Fruit fly (Drosophila melanogaster) whole organism, wandering third instar larva: ENCODE measurements around the gene CG17746.
A peak's percentile ranks its signal among the peaks of the same experiment; 100 is the strongest.

ENCODE experiments used
- CG9705 ChIP-seq: fragments of 200-800 bp; sonication (Bioruptor generic); optimal IDR thresholded peaks from 2 replicates; lab custom pipeline; 2018; ENCODE audit warnings: missing biosample characterization, mild to moderate bottlenecking, missing genetic modification characterization
- Dif ChIP-seq: fragments of 200-275, 200-300 bp; sonication (Bioruptor generic); optimal IDR thresholded peaks from 2 replicates; lab custom pipeline; 2018; ENCODE audit warnings: missing biosample characterization, missing genetic modification characterization; ENCODE audit not compliant: partially characterized antibody
- Mio ChIP-seq: sonication (Bioruptor generic); optimal IDR thresholded peaks from 2 replicates; lab custom pipeline; 2016; ENCODE audit warnings: missing biosample characterization, missing genetic modification characterization
- Rel ChIP-seq, 2 experiments: fragments of 200-800 bp; sonication (Bioruptor generic) in 1 of 2; optimal IDR thresholded peaks; 2 replicates in 1 of 2; 3 replicates in 1 of 2; lab custom pipeline; 2016 to 2019; ENCODE audit warnings: mild to moderate bottlenecking in 2 of 2, missing biosample characterization in 2 of 2, missing genetic modification characterization in 2 of 2, moderate library complexity in 1 of 2
- dl ChIP-seq, 2 experiments: fragments of 175-275, 200-275 bp in 1 of 2; fragments of 200-275 bp in 1 of 2; sonication (Bioruptor generic); optimal IDR thresholded peaks; lab custom pipeline; 2018; ENCODE audit warnings: mild to moderate bottlenecking in 2 of 2, missing biosample characterization in 2 of 2, missing genetic modification characterization in 2 of 2, moderate library complexity in 2 of 2; ENCODE audit not compliant: partially characterized antibody in 2 of 2, insufficient read depth in 1 of 2
- pan ChIP-seq: fragments of >200 bp; optimal IDR thresholded peaks from 2 replicates; lab custom pipeline; 2017
- psq ChIP-seq: fragments of 200-800 bp; sonication (Bioruptor generic); optimal IDR thresholded peaks from 3 replicates; lab custom pipeline; 2017; ENCODE audit warnings: missing biosample characterization, mild to moderate bottlenecking, missing genetic modification characterization, moderate library complexity
- sv ChIP-seq: fragments of 200-800 bp; sonication (Bioruptor generic); optimal IDR thresholded peaks from 3 replicates; lab custom pipeline; 2016; ENCODE audit warnings: missing biosample characterization, missing genetic modification characterization
- usp ChIP-seq: fragments of >200 bp; optimal IDR thresholded peaks from 2 replicates; lab custom pipeline; 2017; ENCODE audit warnings: missing biosample characterization, missing genetic modification characterization

DNA sequence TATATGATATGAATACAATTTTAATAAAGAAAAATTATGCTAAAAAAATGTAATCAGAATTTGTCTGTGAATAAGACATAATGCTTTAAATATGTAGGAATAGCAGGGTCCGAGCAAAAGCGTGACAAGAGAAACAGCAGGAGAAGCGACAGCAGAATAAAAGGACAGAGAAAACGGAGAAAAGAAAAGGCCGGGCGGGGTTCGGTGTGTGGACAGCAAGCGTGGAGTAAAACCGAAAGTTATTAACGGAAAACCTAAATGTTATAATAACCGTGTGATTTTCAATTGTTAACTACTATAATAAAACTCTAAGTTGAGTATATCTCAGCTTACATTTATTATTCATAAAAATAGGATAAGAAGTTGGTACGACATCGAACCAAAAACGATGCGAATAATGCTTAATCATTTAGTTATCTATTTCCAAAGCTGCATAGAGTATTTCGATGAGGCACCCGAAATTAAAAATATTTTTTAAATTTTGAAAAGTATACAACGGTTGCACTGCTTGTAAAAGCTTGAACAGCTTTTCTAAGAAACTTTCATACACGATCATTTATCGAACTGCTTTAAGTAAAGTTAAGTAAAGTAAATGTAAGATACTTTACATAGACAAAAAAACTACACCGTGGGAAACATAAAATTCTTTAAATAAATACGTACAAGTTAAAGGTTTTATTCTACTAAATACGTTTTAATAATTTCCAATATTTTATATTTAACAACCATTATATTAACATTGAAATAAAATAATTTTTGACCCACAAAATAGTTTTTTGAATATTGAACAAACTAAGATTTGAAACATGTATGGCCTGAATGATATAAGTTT is 12.5 kb upstream of the CG17746 start:
- no peak for TF ChIP-seq pan (lab: Kevin White, UChicago)
- no peak for TF ChIP-seq sv (GFP tag; lab: Kevin White, UChicago)
- peak; percentile 74 for TF ChIP-seq psq
- TF ChIP-seq Rel (GFP tag; optimal IDR thresholded peaks at IDR 0.05; lab: Kevin White, UChicago), result no peak
- peak; percentile 29 for TF ChIP-seq Rel (tag; optimal IDR thresholded peaks at IDR 0.05; lab: Kevin White, UChicago)
- TF ChIP-seq Dif, result no peak
- no peak for TF ChIP-seq CG9705 (GFP tag; lab: Kevin White, UChicago)
- no peak for TF ChIP-seq usp (GFP tag; lab: Kevin White, UChicago)
- TF ChIP-seq Mio (GFP tag; lab: Kevin White, UChicago), result no peak
- TF ChIP-seq dl (GFP tag; optimal IDR thresholded peaks at IDR 0.05; lab: Kevin White, UChicago; ENCODE audit: insufficient read depth in 1 of 2, partially characterized antibody in 2 of 2), result no peak
